Worm (Caenorhabditis elegans) whole organism, young adult: ENCODE data around the gene C14C10.10.

Experiments used
- Y67H2A.10 ChIP-seq: fragments of 200-800 bp; sonication (Bioruptor generic); conservative IDR thresholded peaks from 2 replicates; pipeline ENCODE4 v1.3.6; 2022; ENCODE audit warnings: missing genetic modification reagents, missing genetic modification characterization, missing compliant biosample characterization
- ama-1 ChIP-seq, 3 experiments: fragments of 150-350 bp in 1 of 3; sonication (generic microtip) in 2 of 3; optimal IDR thresholded peaks; 2 replicates each; lab custom pipeline; 2014 to 2018; ENCODE audit warnings: missing biosample characterization in 2 of 3, missing genetic modification characterization in 2 of 3, missing genetic modification reagents in 2 of 3
- aptf-2 ChIP-seq: fragments of 200-800 bp; sonication (Bioruptor generic); conservative IDR thresholded peaks from 2 replicates; pipeline ENCODE4 v1.3.6; 2022; ENCODE audit warnings: missing genetic modification reagents, missing genetic modification characterization, missing compliant biosample characterization
- attf-6 ChIP-seq: fragments of 200-800 bp; sonication (Bioruptor generic); IDR thresholded peaks from 2 replicates; pipeline ENCODE4 v1.3.6; 2022; ENCODE audit warnings: missing genetic modification reagents, missing genetic modification characterization, missing compliant biosample characterization
- bed-2 ChIP-seq: fragments of 200-800 bp; sonication (Bioruptor generic); IDR thresholded peaks from 2 replicates; pipeline ENCODE4 v1.3.6; 2022; ENCODE audit warnings: missing genetic modification reagents, missing genetic modification characterization, missing compliant biosample characterization
- ceh-27 ChIP-seq: fragments of 200-800 bp; sonication (Bioruptor generic); optimal IDR thresholded peaks from 2 replicates; lab custom pipeline; 2018; ENCODE audit warnings: mild to moderate bottlenecking, missing genetic modification characterization, moderate library complexity, missing compliant biosample characterization
- lin-35 ChIP-seq, 3 experiments: fragments of 150-350 bp in 2 of 3; sonication (generic microtip) in 1 of 3; optimal IDR thresholded peaks; 2 replicates each; lab custom pipeline; 2014 to 2018; ENCODE audit warnings: missing biosample characterization in 3 of 3, missing genetic modification characterization in 3 of 3, missing genetic modification reagents in 3 of 3
- pha-4 ChIP-seq: fragments of 150-350 bp; sonication (generic microtip); optimal IDR thresholded peaks from 2 replicates; lab custom pipeline; 2014; ENCODE audit warnings: missing biosample characterization, missing genetic modification reagents, missing genetic modification characterization
- tbp1 ChIP-seq: fragments of 200-800 bp; sonication (Bioruptor generic); optimal IDR thresholded peaks from 2 replicates; lab custom pipeline; 2018; ENCODE audit warnings: mild to moderate bottlenecking, missing genetic modification characterization, missing compliant biosample characterization
- unc-62 ChIP-seq: fragments of 150-350 bp; optimal IDR thresholded peaks from 2 replicates; lab custom pipeline; 2014; ENCODE audit warnings: missing biosample characterization, missing genetic modification reagents, missing genetic modification characterization

- TF ChIP-seq aptf-2, result no peak
- peak in 1 of 3 experiments; percentile 18 for TF ChIP-seq lin-35 (GFP tag; optimal IDR thresholded peaks at IDR 0.05; lab: Kevin White, UChicago)
- TF ChIP-seq Y67H2A.10 (GFP tag; lab: Robert Waterston, UW), result no peak
- no peak for TF ChIP-seq bed-2 (GFP tag; lab: Robert Waterston, UW)
- no peak for TF ChIP-seq attf-6 (GFP tag; lab: Robert Waterston, UW)
- peak; percentile 31 for TF ChIP-seq tbp1 (GFP tag; lab: Kevin White, UChicago)
- no peak for TF ChIP-seq unc-62 (GFP tag; lab: Kevin White, UChicago)
- no peak for TF ChIP-seq ceh-27 (GFP tag; lab: Kevin White, UChicago)
- TF ChIP-seq pha-4 (tag; lab: Kevin White, UChicago), result peak; percentile 39
- TF ChIP-seq ama-1 (optimal IDR thresholded peaks at IDR 0.05; lab: Kevin White, UChicago), result no peak
- no peak for TF ChIP-seq ama-1 (GFP tag; optimal IDR thresholded peaks at IDR 0.05; lab: Kevin White, UChicago)
Measured at ce11 chrV:12637238-12637690, 38.3 kb upstream of the C14C10.10 start, which contains the start of gene F56H9.2.
